Worm (Caenorhabditis elegans) whole organism, L2 larva: ENCODE results near the gene R08D7.5.

ENCODE experiments used
- aly-2 ChIP-seq: fragments of 150-350 bp; optimal IDR thresholded peaks from 2 replicates; lab custom pipeline; 2014; ENCODE audit warnings: missing biosample characterization, missing genetic modification characterization
- nhr-12 ChIP-seq: fragments of 150-350 bp; optimal IDR thresholded peaks from 2 replicates; lab custom pipeline; 2014; ENCODE audit warnings: missing biosample characterization, missing genetic modification characterization
- ztf-11 ChIP-seq: sonication (generic microtip); optimal IDR thresholded peaks from 2 replicates; lab custom pipeline; 2017; ENCODE audit warnings: missing biosample characterization, missing genetic modification characterization
- ztf-4 ChIP-seq: fragments of 150-350 bp; optimal IDR thresholded peaks from 2 replicates; lab custom pipeline; 2014; ENCODE audit warnings: missing biosample characterization, missing genetic modification characterization

- TF ChIP-seq ztf-4 (tag; lab: Kevin White, UChicago) (no peak), nhr-12 (no peak), aly-2 (tag; lab: Kevin White, UChicago) (no peak), ztf-11 (tag; lab: Kevin White, UChicago) (no peak)
Measured at ce11 chrIII:9010047-9010446, 36.1 kb downstream of the R08D7.5 start, which contains the start of gene F59B2.8.
